Fruit fly (Drosophila melanogaster) whole organism, embryonic: ENCODE results near the gene Obp19c.

Experiments used
- CG12104 ChIP-seq: fragments of 200-800 bp; sonication (Bioruptor generic); optimal IDR thresholded peaks from 3 replicates; lab custom pipeline; 2016; ENCODE audit warnings: missing biosample characterization, missing genetic modification characterization
- CG1233 ChIP-seq: fragments of 200-800 bp; sonication (Bioruptor generic); optimal IDR thresholded peaks from 4 replicates; lab custom pipeline; 2018; ENCODE audit warnings: missing biosample characterization, mild to moderate bottlenecking, missing genetic modification characterization
- CG12391 ChIP-seq: fragments of 200-800 bp; sonication (Bioruptor generic); optimal IDR thresholded peaks from 3 replicates; lab custom pipeline; 2018; ENCODE audit warnings: missing biosample characterization, mild to moderate bottlenecking, missing genetic modification characterization, moderate library complexity
- CG12659 ChIP-seq: fragments of 200-800 bp; sonication (Bioruptor generic); optimal IDR thresholded peaks from 3 replicates; lab custom pipeline; 2017; ENCODE audit warnings: mild to moderate bottlenecking, missing biosample characterization, missing genetic modification reagents, missing genetic modification characterization
- CG15073 ChIP-seq: fragments of 200-800 bp; sonication (Bioruptor generic); optimal IDR thresholded peaks from 2 replicates; lab custom pipeline; 2016; ENCODE audit warnings: missing biosample characterization, missing genetic modification characterization
- CG15269 ChIP-seq: fragments of 200-800 bp; sonication (Bioruptor generic); optimal IDR thresholded peaks from 2 replicates; lab custom pipeline; 2018; ENCODE audit warnings: missing biosample characterization, mild to moderate bottlenecking, missing genetic modification characterization, moderate library complexity
- CG15514 ChIP-seq: fragments of 200-800 bp; sonication (Bioruptor generic); optimal IDR thresholded peaks from 3 replicates; lab custom pipeline; 2017; ENCODE audit warnings: missing biosample characterization, missing genetic modification characterization, mild to moderate bottlenecking, moderate library complexity, missing genetic modification reagents
- CG2116 ChIP-seq: fragments of 200-800 bp; sonication (Bioruptor generic); optimal IDR thresholded peaks from 3 replicates; lab custom pipeline; 2018; ENCODE audit warnings: missing biosample characterization, mild to moderate bottlenecking, missing genetic modification characterization
- CG34224 ChIP-seq: fragments of 200-800 bp; sonication (Bioruptor generic); IDR thresholded peaks from 3 replicates; pipeline ENCODE4 v1.3.6; 2022; ENCODE audit warnings: missing biosample characterization, missing genetic modification characterization; ENCODE audit not compliant: partially characterized antibody
- CG4360 ChIP-seq: fragments of 200-800 bp; sonication (Bioruptor generic); IDR thresholded peaks from 2 replicates; pipeline ENCODE4 v1.3.6; 2022; ENCODE audit warnings: missing biosample characterization, missing genetic modification characterization
- CG5180 ChIP-seq: fragments of 200-800 bp; sonication (Bioruptor generic); optimal IDR thresholded peaks from 3 replicates; lab custom pipeline; 2017; ENCODE audit warnings: missing biosample characterization, missing genetic modification characterization, mild to moderate bottlenecking, moderate library complexity, missing genetic modification reagents
- CG6254 ChIP-seq: fragments of 200-800 bp; sonication (Bioruptor generic); optimal IDR thresholded peaks from 3 replicates; lab custom pipeline; 2017; ENCODE audit warnings: mild to moderate bottlenecking, missing biosample characterization, missing genetic modification reagents, missing genetic modification characterization
- CG7357 ChIP-seq: fragments of 200-800 bp; sonication (Bioruptor generic); IDR thresholded peaks from 3 replicates; pipeline ENCODE4 v1.3.6; 2022; ENCODE audit warnings: missing biosample characterization, missing genetic modification characterization
- CHES-1-like ChIP-seq: fragments of 200-800 bp; sonication (Bioruptor generic); optimal IDR thresholded peaks from 2 replicates; lab custom pipeline; 2016; ENCODE audit warnings: missing biosample characterization, missing genetic modification characterization
- Camta ChIP-seq: fragments of 200-800 bp; sonication (Bioruptor generic); optimal IDR thresholded peaks from 2 replicates; lab custom pipeline; 2016; ENCODE audit warnings: missing biosample characterization, missing genetic modification characterization
- CoRest ChIP-seq: fragments of 200-800 bp; sonication (Bioruptor generic); optimal IDR thresholded peaks from 3 replicates; lab custom pipeline; 2018; ENCODE audit warnings: missing biosample characterization, mild to moderate bottlenecking, missing genetic modification characterization, moderate library complexity
- H2.0 ChIP-seq: fragments of 200-800 bp; sonication (Bioruptor generic); IDR thresholded peaks from 2 replicates; pipeline ENCODE4 v1.3.6; 2022; ENCODE audit warnings: missing biosample characterization, missing genetic modification characterization
- HLH3B ChIP-seq: fragments of 200-800 bp; sonication (Bioruptor generic); IDR thresholded peaks from 2 replicates; pipeline ENCODE4 v1.3.6; 2022; ENCODE audit warnings: missing biosample characterization, missing genetic modification characterization
- Hr3 ChIP-seq: fragments of 200-800 bp; sonication (Bioruptor generic); optimal IDR thresholded peaks from 3 replicates; lab custom pipeline; 2016; ENCODE audit warnings: missing biosample characterization, missing genetic modification characterization
- Hsf ChIP-seq: fragments of 200-800 bp; sonication (Bioruptor generic); optimal IDR thresholded peaks from 3 replicates; lab custom pipeline; 2016; ENCODE audit warnings: missing biosample characterization, missing genetic modification characterization
- NC2α ChIP-seq: fragments of 200-800 bp; sonication (Bioruptor generic); optimal IDR thresholded peaks from 2 replicates; lab custom pipeline; 2016; ENCODE audit warnings: missing biosample characterization, missing genetic modification characterization
- Nf-YC ChIP-seq: fragments of 200-800 bp; optimal IDR thresholded peaks from 3 replicates; lab custom pipeline; 2019; ENCODE audit warnings: missing biosample characterization, mild to moderate bottlenecking, missing genetic modification characterization, moderate library complexity
- Oli ChIP-seq: fragments of 200-800 bp; sonication (Bioruptor generic); optimal IDR thresholded peaks from 2 replicates; lab custom pipeline; 2018; ENCODE audit warnings: missing biosample characterization, mild to moderate bottlenecking, missing genetic modification characterization, moderate library complexity
- Opbp ChIP-seq: fragments of 200-800 bp; sonication (Bioruptor generic); IDR thresholded peaks from 3 replicates; pipeline ENCODE4 v1.3.6; 2022; ENCODE audit warnings: missing biosample characterization, missing genetic modification characterization; ENCODE audit not compliant: partially characterized antibody
- Sox100B ChIP-seq: fragments of 200-800 bp; sonication (Bioruptor generic); optimal IDR thresholded peaks from 3 replicates; lab custom pipeline; 2018; ENCODE audit warnings: missing biosample characterization, mild to moderate bottlenecking, missing genetic modification characterization
- Sry-δ ChIP-seq: fragments of 200-800 bp; sonication (Bioruptor generic); optimal IDR thresholded peaks from 2 replicates; lab custom pipeline; 2016; ENCODE audit warnings: missing biosample characterization, missing genetic modification characterization
- Usf ChIP-seq: fragments of 200-800 bp; sonication (Bioruptor generic); optimal IDR thresholded peaks from 2 replicates; lab custom pipeline; 2017; ENCODE audit warnings: missing genotype, missing biosample characterization, missing genetic modification characterization
- amos ChIP-seq: fragments of 200-800 bp; sonication (Bioruptor generic); IDR thresholded peaks from 2 replicates; pipeline ENCODE4 v1.3.6; 2022; ENCODE audit warnings: missing biosample characterization, missing genetic modification characterization; ENCODE audit not compliant: partially characterized antibody
- az2 ChIP-seq: fragments of 200-800 bp; sonication (Bioruptor generic); optimal IDR thresholded peaks from 3 replicates; lab custom pipeline; 2016; ENCODE audit warnings: missing biosample characterization, missing genetic modification characterization
- cad ChIP-seq: fragments of >200 bp; optimal IDR thresholded peaks from 2 replicates; lab custom pipeline; 2017; ENCODE audit warnings: missing biosample characterization, missing genetic modification characterization
- dmrt99B ChIP-seq: fragments of 200-800 bp; sonication (Bioruptor generic); optimal IDR thresholded peaks from 2 replicates; lab custom pipeline; 2018; ENCODE audit warnings: missing biosample characterization, mild to moderate bottlenecking, missing genetic modification characterization, moderate library complexity
- fd3F ChIP-seq: fragments of 200-800 bp; sonication (Bioruptor generic); optimal IDR thresholded peaks from 2 replicates; lab custom pipeline; 2018; ENCODE audit warnings: missing biosample characterization, mild to moderate bottlenecking, missing genetic modification characterization, moderate library complexity
- fu2 ChIP-seq: fragments of 200-800 bp; sonication (Bioruptor generic); optimal IDR thresholded peaks from 2 replicates; lab custom pipeline; 2016; ENCODE audit warnings: missing biosample characterization, missing genetic modification characterization
- grau ChIP-seq: fragments of 200-800 bp; optimal IDR thresholded peaks from 3 replicates; lab custom pipeline; 2019; ENCODE audit warnings: missing biosample characterization, mild to moderate bottlenecking, missing genetic modification characterization, moderate library complexity
- lab ChIP-seq: fragments of 200-800 bp; sonication (Bioruptor generic); optimal IDR thresholded peaks from 3 replicates; lab custom pipeline; 2017; ENCODE audit warnings: missing biosample characterization, missing genetic modification characterization, mild to moderate bottlenecking, moderate library complexity, missing genetic modification reagents
- lilli ChIP-seq: fragments of 200-800 bp; sonication (Bioruptor generic); optimal IDR thresholded peaks from 3 replicates; lab custom pipeline; 2016; ENCODE audit warnings: missing biosample characterization, missing genetic modification characterization
- lmd ChIP-seq: fragments of 200-800 bp; sonication (Bioruptor generic); IDR thresholded peaks from 2 replicates; pipeline ENCODE4 v1.3.6; 2022; ENCODE audit warnings: missing biosample characterization, missing genetic modification characterization
- odd ChIP-seq: fragments of 200-800 bp; sonication (Bioruptor generic); optimal IDR thresholded peaks from 2 replicates; lab custom pipeline; 2017; ENCODE audit warnings: missing biosample characterization, mild to moderate bottlenecking, missing genetic modification characterization
- row ChIP-seq: fragments of 200-800 bp; sonication (Bioruptor generic); IDR thresholded peaks from 3 replicates; pipeline ENCODE4 v1.3.6; 2022; ENCODE audit warnings: missing biosample characterization, missing genetic modification characterization
- scrt ChIP-seq: fragments of 200-800 bp; sonication (Bioruptor generic); optimal IDR thresholded peaks from 2 replicates; lab custom pipeline; 2018; ENCODE audit warnings: missing biosample characterization, mild to moderate bottlenecking, missing genetic modification characterization, moderate library complexity
- sd ChIP-seq: fragments of 200-800 bp; sonication (Bioruptor generic); optimal IDR thresholded peaks from 3 replicates; lab custom pipeline; 2018; ENCODE audit warnings: missing biosample characterization, mild to moderate bottlenecking, missing genetic modification characterization, moderate library complexity
- sim ChIP-seq: fragments of 200-800 bp; sonication (Bioruptor generic); IDR thresholded peaks from 2 replicates; pipeline ENCODE4 v1.3.6; 2022; ENCODE audit warnings: missing biosample characterization, missing genetic modification characterization
- slbo ChIP-seq: fragments of 200-800 bp; sonication (Bioruptor generic); IDR thresholded peaks from 2 replicates; pipeline ENCODE4 v1.3.6; 2022; ENCODE audit warnings: missing biosample characterization, missing genetic modification characterization
- sna ChIP-seq: fragments of 200-800 bp; sonication (Bioruptor generic); IDR thresholded peaks from 2 replicates; pipeline ENCODE4 v1.3.6; 2022; ENCODE audit warnings: missing biosample characterization, missing genetic modification characterization; ENCODE audit not compliant: partially characterized antibody
- sr ChIP-seq: fragments of 200-800 bp; sonication (Bioruptor generic); IDR thresholded peaks from 3 replicates; pipeline ENCODE4 v1.3.6; 2022; ENCODE audit warnings: missing biosample characterization, missing genetic modification characterization
- tgo ChIP-seq: fragments of 200-800 bp; sonication (Bioruptor generic); IDR thresholded peaks from 3 replicates; pipeline ENCODE4 v1.3.6; 2022; ENCODE audit warnings: missing biosample characterization, missing genetic modification characterization
- unc-4 ChIP-seq: fragments of 200-800 bp; sonication (Bioruptor generic); IDR thresholded peaks from 2 replicates; pipeline ENCODE4 v1.3.6; 2022; ENCODE audit warnings: missing biosample characterization, missing genetic modification characterization; ENCODE audit not compliant: partially characterized antibody

The Obp19c gene

DNA sequence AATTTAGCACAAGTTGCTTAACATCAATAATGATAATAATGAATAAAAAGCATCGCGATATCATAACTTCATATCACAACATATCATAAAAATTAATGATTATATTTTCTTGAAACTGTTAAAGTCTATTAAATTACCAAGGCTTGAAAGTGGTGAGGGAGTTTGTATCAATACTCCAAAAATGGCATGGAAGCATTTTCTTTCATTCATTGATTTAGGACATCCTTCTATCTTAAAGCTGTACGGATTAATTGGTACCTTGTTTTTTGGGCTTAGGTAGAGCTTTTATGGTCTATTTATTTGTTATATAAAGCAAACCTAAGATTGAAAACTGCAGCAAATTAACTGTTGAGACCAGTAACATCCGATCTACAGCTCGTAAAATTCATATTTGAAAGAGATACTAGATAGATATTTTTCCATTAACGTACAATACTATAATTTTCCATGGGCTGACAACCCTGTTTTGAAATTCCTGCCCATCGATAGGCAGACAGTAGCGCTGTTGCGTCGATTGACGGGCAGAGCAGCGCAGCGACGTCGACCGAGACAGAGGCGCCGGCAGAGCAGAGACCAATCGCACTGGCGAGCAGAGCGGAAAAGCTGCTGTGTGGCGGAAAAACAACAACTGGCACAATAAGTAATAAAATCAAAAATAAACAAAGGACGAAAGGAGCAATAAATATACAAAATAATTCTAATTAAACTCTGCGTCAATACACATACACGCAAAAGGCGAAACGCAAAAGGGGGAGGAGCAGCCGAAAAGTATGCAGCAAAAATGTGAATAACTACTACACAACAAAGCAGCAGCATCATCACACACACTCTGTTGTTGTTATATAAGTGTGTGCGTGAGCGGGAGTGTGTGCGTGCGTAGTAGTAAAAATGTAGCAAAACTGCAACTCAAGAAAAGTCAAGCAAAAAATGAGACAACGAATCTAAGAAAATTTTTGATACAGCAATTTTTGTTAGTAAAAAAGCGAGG, 14.9 kb upstream of the Obp19c start, which contains the start of gene CG1695 (continued):
- TF ChIP-seq scrt (peak; percentile 17), sr (GFP tag; lab: Robert Waterston, UW) (no peak), Hr3 (no peak), slbo (GFP tag; lab: Robert Waterston, UW) (peak; percentile 50; the same call in 1 of the 2 replicates), grau (peak; percentile 27), sna (GFP tag; lab: Robert Waterston, UW) (0 out of 2 replicates have a peak, but pooled peaks have one; percentile 38), CG15514 (GFP tag; lab: Kevin White, UChicago) (peak; percentile 17), CG1233 (GFP tag; lab: Kevin White, UChicago) (no peak), odd (GFP tag; lab: Kevin White, UChicago) (peak; percentile 32), CG34224 (GFP tag; lab: Robert Waterston, UW) (no peak), sim (no peak), tgo (GFP tag; lab: Robert Waterston, UW) (0 out of 3 replicates have a peak, but pooled peaks have one; percentile 17), lilli (GFP tag; lab: Kevin White, UChicago) (peak; percentile 47), CG2116 (GFP tag; lab: Kevin White, UChicago) (peak; percentile 29), CoRest (tag; lab: Kevin White, UChicago) (peak; percentile 36), CG12659 (GFP tag; lab: Kevin White, UChicago) (peak; percentile 34), dmrt99B (tag; lab: Kevin White, UChicago) (peak; percentile 26), lab (GFP tag; lab: Kevin White, UChicago) (peak; percentile 34), CG5180 (GFP tag; lab: Kevin White, UChicago) (no peak), Camta (GFP tag; lab: Kevin White, UChicago) (peak; percentile 5), HLH3B (GFP tag; lab: Robert Waterston, UW) (0 out of 2 replicates have a peak, but pooled peaks have one; percentile 23), az2 (GFP tag; lab: Kevin White, UChicago) (no peak), fu2 (GFP tag; lab: Kevin White, UChicago) (peak; percentile 13), Usf (GFP tag; lab: Kevin White, UChicago) (no peak), NC2α (GFP tag; lab: Kevin White, UChicago) (no peak), cad (no peak), sd (tag; lab: Kevin White, UChicago) (peak; percentile 84), CG15073 (GFP tag; lab: Kevin White, UChicago) (no peak), Opbp (no peak), CHES-1-like (GFP tag; lab: Kevin White, UChicago) (peak; percentile 18), Sox100B (GFP tag; lab: Kevin White, UChicago) (peak; percentile 11), lmd (peak; percentile 31; the same call in 1 of the 2 replicates), CG12104 (peak; percentile 8), unc-4 (GFP tag; lab: Robert Waterston, UW) (peak; percentile 39; the same call in 1 of the 2 replicates), CG6254 (GFP tag; lab: Kevin White, UChicago) (peak; percentile 5), CG7357 (0 out of 3 replicates have a peak, but pooled peaks have one; percentile 5), Nf-YC (peak; percentile 6), Oli (tag; lab: Kevin White, UChicago) (peak; percentile 27), fd3F (GFP tag; lab: Kevin White, UChicago) (peak; percentile 13), H2.0 (GFP tag; lab: Robert Waterston, UW) (0 out of 2 replicates have a peak, but pooled peaks have one; percentile 11), CG12391 (tag; lab: Kevin White, UChicago) (no peak), CG15269 (tag; lab: Kevin White, UChicago) (peak; percentile 32), amos (0 out of 2 replicates have a peak, but pooled peaks have one; percentile 29), Hsf (GFP tag; lab: Kevin White, UChicago) (peak; percentile 26), CG4360 (GFP tag; lab: Robert Waterston, UW) (no peak), row (GFP tag; lab: Robert Waterston, UW) (peak; percentile 60), Sry-δ (GFP tag; lab: Kevin White, UChicago) (peak; percentile 3)
